Fruit fly (Drosophila melanogaster) whole organism, embryonic: Measurements from ENCODE around the gene heix.

ENCODE experiments used
- Atf3 ChIP-seq: fragments of 200-800 bp; sonication (Bioruptor generic); optimal IDR thresholded peaks from 3 replicates; lab custom pipeline; 2016; ENCODE audit warnings: missing biosample characterization, missing genetic modification characterization
- Bdp1 ChIP-seq: fragments of 200-800 bp; sonication (Bioruptor generic); optimal IDR thresholded peaks from 3 replicates; lab custom pipeline; 2016; ENCODE audit warnings: missing biosample characterization, missing genetic modification characterization
- BtbVII ChIP-seq: fragments of 200-800 bp; sonication (Bioruptor generic); optimal IDR thresholded peaks from 3 replicates; lab custom pipeline; 2017; ENCODE audit warnings: missing biosample characterization, mild to moderate bottlenecking, missing genetic modification characterization
- C15 ChIP-seq: fragments of 200-800 bp; sonication (Bioruptor generic); IDR thresholded peaks from 3 replicates; pipeline ENCODE4 v1.3.6; 2022; ENCODE audit warnings: missing biosample characterization, missing genetic modification characterization
- CG12104 ChIP-seq: fragments of 200-800 bp; sonication (Bioruptor generic); optimal IDR thresholded peaks from 3 replicates; lab custom pipeline; 2016; ENCODE audit warnings: missing biosample characterization, missing genetic modification characterization
- CG12155 ChIP-seq: fragments of 200-800 bp; sonication (Bioruptor generic); optimal IDR thresholded peaks from 3 replicates; lab custom pipeline; 2016; ENCODE audit warnings: missing biosample characterization, missing genetic modification characterization
- CG12769 ChIP-seq: fragments of 200-800 bp; sonication (Bioruptor generic); optimal IDR thresholded peaks from 2 replicates; lab custom pipeline; 2019; ENCODE audit warnings: missing biosample characterization, mild to moderate bottlenecking, missing genetic modification characterization, moderate library complexity
- CG1529 ChIP-seq: fragments of 200-800 bp; sonication (Bioruptor generic); optimal IDR thresholded peaks from 3 replicates; lab custom pipeline; 2018; ENCODE audit warnings: missing biosample characterization, missing genetic modification characterization
- CG15479 ChIP-seq: fragments of 200-800 bp; sonication (Bioruptor generic); optimal IDR thresholded peaks from 3 replicates; lab custom pipeline; 2019; ENCODE audit warnings: missing biosample characterization, mild to moderate bottlenecking, missing genetic modification characterization, moderate library complexity
- CG17361 ChIP-seq: fragments of 200-800 bp; sonication (Bioruptor generic); IDR thresholded peaks from 3 replicates; pipeline ENCODE4 v1.3.6; 2022; ENCODE audit warnings: missing biosample characterization, missing genetic modification characterization
- CG18599 ChIP-seq: fragments of 200-800 bp; sonication (Bioruptor generic); optimal IDR thresholded peaks from 3 replicates; lab custom pipeline; 2017; ENCODE audit warnings: missing biosample characterization, missing genetic modification characterization, mild to moderate bottlenecking, moderate library complexity, missing genetic modification reagents
- CG30403 ChIP-seq: fragments of 200-800 bp; sonication (Bioruptor generic); optimal IDR thresholded peaks from 3 replicates; lab custom pipeline; 2016; ENCODE audit warnings: missing biosample characterization, missing genetic modification characterization
- CG30431 ChIP-seq: fragments of 200-800 bp; sonication (Bioruptor generic); optimal IDR thresholded peaks from 2 replicates; lab custom pipeline; 2017; ENCODE audit warnings: missing biosample characterization, missing genetic modification characterization
- CG3726 ChIP-seq: fragments of 200-800 bp; sonication (Bioruptor generic); IDR thresholded peaks from 3 replicates; pipeline ENCODE4, ENCODE4 v1.3.6; 2022; ENCODE audit warnings: missing biosample characterization, missing genetic modification characterization
- CG3995 ChIP-seq: fragments of 200-800 bp; sonication (Bioruptor generic); optimal IDR thresholded peaks from 3 replicates; lab custom pipeline; 2016; ENCODE audit warnings: missing biosample characterization, missing genetic modification characterization
- CG4617 ChIP-seq: fragments of 200-800 bp; sonication (Bioruptor generic); optimal IDR thresholded peaks from 3 replicates; lab custom pipeline; 2016; ENCODE audit warnings: missing biosample characterization, missing genetic modification characterization, borderline replicate concordance
- CG4820 ChIP-seq: fragments of 200-800 bp; sonication (Bioruptor generic); optimal IDR thresholded peaks from 3 replicates; lab custom pipeline; 2016; ENCODE audit warnings: missing biosample characterization, missing genetic modification characterization
- CG6689 ChIP-seq: fragments of 200-800 bp; sonication (Bioruptor generic); IDR thresholded peaks from 2 replicates; pipeline ENCODE4 v1.3.6; 2022; ENCODE audit warnings: missing biosample characterization, missing genetic modification characterization
- CG6765 ChIP-seq: fragments of 200-800 bp; sonication (Bioruptor generic); optimal IDR thresholded peaks from 3 replicates; lab custom pipeline; 2017; ENCODE audit warnings: missing biosample characterization, mild to moderate bottlenecking, missing genetic modification characterization
- CG7745 ChIP-seq: fragments of 200-800 bp; sonication (Bioruptor generic); optimal IDR thresholded peaks from 2 replicates; lab custom pipeline; 2018; ENCODE audit warnings: missing biosample characterization, mild to moderate bottlenecking, missing genetic modification characterization, moderate library complexity
- CG8281 ChIP-seq: fragments of 200-800 bp; sonication (Bioruptor generic); optimal IDR thresholded peaks from 2 replicates; lab custom pipeline; 2018; ENCODE audit warnings: missing biosample characterization, mild to moderate bottlenecking, missing genetic modification characterization, moderate library complexity
- CG8924 ChIP-seq: fragments of 200-800 bp; optimal IDR thresholded peaks from 3 replicates; lab custom pipeline; 2019; ENCODE audit warnings: missing biosample characterization, mild to moderate bottlenecking, missing genetic modification characterization, moderate library complexity
- CG9727 ChIP-seq: fragments of 200-800 bp; sonication (Bioruptor generic); optimal IDR thresholded peaks from 3 replicates; lab custom pipeline; 2017; ENCODE audit warnings: missing biosample characterization, mild to moderate bottlenecking, missing genetic modification characterization
- Dip3 ChIP-seq: fragments of 200-800 bp; sonication (Bioruptor generic); optimal IDR thresholded peaks from 3 replicates; lab custom pipeline; 2016; ENCODE audit warnings: missing biosample characterization, missing genetic modification characterization
- Fer3 ChIP-seq: fragments of 200-800 bp; sonication (Bioruptor generic); optimal IDR thresholded peaks from 2 replicates; lab custom pipeline; 2018; ENCODE audit warnings: missing biosample characterization, mild to moderate bottlenecking, missing genetic modification characterization, moderate library complexity
- NFAT ChIP-seq: fragments of 200-800 bp; sonication (Bioruptor generic); IDR thresholded peaks from 2 replicates; pipeline ENCODE4 v1.3.6; 2022; ENCODE audit warnings: missing biosample characterization, missing genetic modification characterization
- NfI ChIP-seq: fragments of 200-800 bp; sonication (Bioruptor generic); optimal IDR thresholded peaks from 3 replicates; lab custom pipeline; 2018; ENCODE audit warnings: missing biosample characterization, mild to moderate bottlenecking, missing genetic modification characterization, moderate library complexity
- Rx ChIP-seq: fragments of 200-800 bp; sonication (Bioruptor generic); IDR thresholded peaks from 2 replicates; pipeline ENCODE4 v1.3.6; 2022; ENCODE audit warnings: missing biosample characterization, missing genetic modification characterization
- Vsx1 ChIP-seq: fragments of 200-800 bp; sonication (Bioruptor generic); optimal IDR thresholded peaks from 2 replicates; lab custom pipeline; 2017; ENCODE audit warnings: missing biosample characterization, mild to moderate bottlenecking, missing genetic modification characterization, missing genetic modification reagents
- abd-A ChIP-seq: fragments of 200-800 bp; sonication (Bioruptor generic); optimal IDR thresholded peaks from 3 replicates; lab custom pipeline; 2019; ENCODE audit warnings: missing biosample characterization, mild to moderate bottlenecking, missing genetic modification characterization, moderate library complexity
- ato ChIP-seq: fragments of 200-800 bp; sonication (Bioruptor generic); IDR thresholded peaks from 2 replicates; pipeline ENCODE4 v1.3.6; 2022; ENCODE audit warnings: missing biosample characterization, missing genetic modification characterization; ENCODE audit not compliant: partially characterized antibody
- chinmo ChIP-seq: fragments of 200-800 bp; sonication (Bioruptor generic); IDR thresholded peaks from 4 replicates; pipeline ENCODE4 v1.3.6; 2022; ENCODE audit warnings: missing biosample characterization, missing genetic modification characterization; ENCODE audit not compliant: partially characterized antibody
- dmrt99B ChIP-seq: fragments of 200-800 bp; sonication (Bioruptor generic); optimal IDR thresholded peaks from 2 replicates; lab custom pipeline; 2018; ENCODE audit warnings: missing biosample characterization, mild to moderate bottlenecking, missing genetic modification characterization, moderate library complexity
- dpn ChIP-seq, 2 experiments: fragments of 200-800 bp; sonication (Bioruptor generic); optimal IDR thresholded peaks; 3 replicates each; lab custom pipeline; 2016; ENCODE audit warnings: missing biosample characterization in 2 of 2, missing genetic modification characterization in 2 of 2
- fd64A ChIP-seq: fragments of 200-800 bp; sonication (Bioruptor generic); optimal IDR thresholded peaks from 3 replicates; lab custom pipeline; 2018; ENCODE audit warnings: missing biosample characterization, mild to moderate bottlenecking, missing genetic modification characterization
- ind ChIP-seq: fragments of 200-800 bp; sonication (Bioruptor generic); optimal IDR thresholded peaks from 3 replicates; lab custom pipeline; 2016; ENCODE audit warnings: missing biosample characterization, missing genetic modification characterization
- kah ChIP-seq: fragments of 200-800 bp; sonication (Bioruptor generic); optimal IDR thresholded peaks from 2 replicates; lab custom pipeline; 2018; ENCODE audit warnings: missing biosample characterization, mild to moderate bottlenecking, missing genetic modification characterization
- odd ChIP-seq: fragments of 200-800 bp; sonication (Bioruptor generic); optimal IDR thresholded peaks from 2 replicates; lab custom pipeline; 2017; ENCODE audit warnings: missing biosample characterization, mild to moderate bottlenecking, missing genetic modification characterization
- pho ChIP-seq: fragments of 200-800 bp; sonication (Bioruptor generic); optimal IDR thresholded peaks from 2 replicates; lab custom pipeline; 2016; ENCODE audit warnings: missing biosample characterization, missing genetic modification characterization
- pzg ChIP-seq: fragments of 200-800 bp; sonication (Bioruptor generic); optimal IDR thresholded peaks from 3 replicates; lab custom pipeline; 2018; ENCODE audit warnings: missing biosample characterization, mild to moderate bottlenecking, missing genetic modification characterization, moderate library complexity
- ttk ChIP-seq: fragments of 200-800 bp; sonication (Bioruptor generic); IDR thresholded peaks from 2 replicates; pipeline ENCODE4 v2.1.2; 2022; ENCODE audit warnings: missing biosample characterization, missing genetic modification characterization
- twi ChIP-seq: fragments of 200-800 bp; optimal IDR thresholded peaks from 2 replicates; lab custom pipeline; 2019; ENCODE audit warnings: missing biosample characterization, mild to moderate bottlenecking, missing genetic modification characterization, moderate library complexity
- unpg ChIP-seq: fragments of 200-800 bp; sonication (Bioruptor generic); optimal IDR thresholded peaks from 3 replicates; lab custom pipeline; 2018; ENCODE audit warnings: missing biosample characterization, mild to moderate bottlenecking, missing genetic modification characterization, moderate library complexity
- vnd ChIP-seq: fragments of 200-800 bp; sonication (Bioruptor generic); IDR thresholded peaks from 3 replicates; pipeline ENCODE4 v1.3.6; 2022; ENCODE audit warnings: missing biosample characterization, missing genetic modification characterization; ENCODE audit not compliant: partially characterized antibody
- zfh1 ChIP-seq: fragments of 200-800 bp; sonication (Bioruptor generic); IDR thresholded peaks from 3 replicates; pipeline ENCODE4 v1.3.6; 2022; ENCODE audit warnings: missing biosample characterization, missing genetic modification characterization

The heix gene

dm6 chr2L:16285692-16286359, 13.8 kb downstream of the heix start (continued):
- TF ChIP-seq unpg (peak; percentile 94), CG3995 (GFP tag; lab: Kevin White, UChicago) (peak; percentile 23), fd64A (GFP tag; lab: Kevin White, UChicago) (peak; percentile 62), CG1529 (GFP tag; lab: Kevin White, UChicago) (peak; percentile 73), CG15479 (GFP tag; lab: Kevin White, UChicago) (peak; percentile 77), CG4617 (GFP tag; lab: Kevin White, UChicago) (peak; percentile 61), twi (tag; lab: Kevin White, UChicago) (no peak)

dm6 chr2L:16284306-16285299, 15.1 kb downstream of the heix start:
- TF ChIP-seq CG12769 (tag; lab: Kevin White, UChicago) (peak; percentile 79), zfh1 (no peak), CG4820 (GFP tag; lab: Kevin White, UChicago) (no peak), CG12104 (peak; percentile 0), CG30403 (peak; percentile 29), kah (peak; percentile 53), CG8281 (peak; percentile 40), CG8924 (tag; lab: Kevin White, UChicago) (peak; percentile 36), pzg (GFP tag; lab: Kevin White, UChicago) (no peak), dmrt99B (peak; percentile 58), odd (GFP tag; lab: Kevin White, UChicago) (peak; percentile 56), Vsx1 (peak; percentile 40), Fer3 (tag; lab: Kevin White, UChicago) (peak; percentile 47), ato (GFP tag; lab: Robert Waterston, UW) (no peak), ind (peak; percentile 50), BtbVII (no peak), Bdp1 (GFP tag; lab: Kevin White, UChicago) (no peak), NfI (peak; percentile 42), CG12155 (GFP tag; lab: Kevin White, UChicago) (peak; percentile 34), Rx (no peak), CG18599 (GFP tag; lab: Kevin White, UChicago) (peak; percentile 77), chinmo (GFP tag; lab: Robert Waterston, UW) (no peak), CG30431 (GFP tag; lab: Kevin White, UChicago) (no peak), CG3726 (no peak), vnd (GFP tag; lab: Robert Waterston, UW) (no peak), Dip3 (GFP tag; lab: Kevin White, UChicago) (peak; percentile 49), CG6689 (GFP tag; lab: Robert Waterston, UW) (no peak), CG9727 (peak; percentile 45), CG17361 (GFP tag; lab: Robert Waterston, UW) (no peak), abd-A (tag; lab: Kevin White, UChicago) (peak; percentile 54), dpn (GFP tag; optimal IDR thresholded peaks at IDR 0.05; lab: Kevin White, UChicago) (peak; percentile 56 to 63), NFAT (GFP tag; lab: Robert Waterston, UW) (no peak), ttk (GFP tag; lab: Robert Waterston, UW) (no peak), pho (GFP tag; lab: Kevin White, UChicago) (peak; percentile 64), CG7745 (no peak), CG6765 (GFP tag; lab: Kevin White, UChicago) (peak; percentile 56), C15 (GFP tag; lab: Robert Waterston, UW) (no peak), Atf3 (GFP tag; lab: Kevin White, UChicago) (no peak)
